Worm (Caenorhabditis elegans): ENCODE results near the gene Y71H2AM.29.

Gene Y71H2AM.29

DNA sequence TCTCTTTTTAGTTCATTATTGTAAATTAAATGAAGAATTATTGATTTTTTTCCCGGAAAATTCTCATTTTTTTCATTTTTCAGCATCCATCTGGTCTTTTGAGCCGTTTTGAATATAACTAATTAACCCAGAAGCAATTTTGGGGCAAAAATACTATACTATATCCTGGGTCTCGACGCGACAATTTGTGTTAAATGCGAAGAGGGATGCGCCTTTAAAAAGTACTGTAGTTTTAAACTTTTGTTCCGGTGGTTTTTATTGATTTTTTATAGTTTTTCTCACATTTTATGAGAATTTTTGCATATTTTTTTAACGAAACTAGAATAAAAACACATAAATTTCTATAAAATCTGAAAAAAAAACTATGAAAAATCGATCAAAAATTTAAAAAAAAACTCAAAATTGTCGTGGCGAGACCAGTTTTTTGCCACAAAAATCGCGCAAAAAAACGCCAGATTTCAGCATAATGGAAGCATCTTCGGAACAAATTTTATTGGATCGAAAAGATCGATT is 44.5 kb upstream of the Y71H2AM.29 start, which contains the start of gene tbcc-1:
Gene tbcc-1, plus strand, starts transcription at position 463 of the 513 bp plus-strand sequence.
- TF ChIP-seq chd-7 (tag; optimal IDR thresholded peaks at IDR 0.05) (no peak), F33H1.4 (GFP tag; IDR thresholded peaks at IDR 0.05) (peak; percentile 48; the same call in 1 of the 2 replicates), nhr-27 (tag; optimal IDR thresholded peaks at IDR 0.05) (no peak), madf-6 (GFP tag; IDR thresholded peaks at IDR 0.05) (peak; percentile 51; the same call in 1 of the 2 replicates), unc-130 (GFP tag; optimal IDR thresholded peaks at IDR 0.05) (peak; percentile 2), lsl-1 (GFP tag; optimal IDR thresholded peaks at IDR 0.05) (peak; percentile 58), K11D2.4 (GFP tag; IDR thresholded peaks at IDR 0.05) (no peak), snpc-3.4 (tag; optimal IDR thresholded peaks at IDR 0.05) (peak; percentile 8), rec-8 (tag; optimal IDR thresholded peaks at IDR 0.05) (no peak), nhr-120 (GFP tag; IDR thresholded peaks at IDR 0.05) (no peak), tbp1 (GFP tag; optimal IDR thresholded peaks at IDR 0.05) (peak; percentile 15), hlh-12 (tag; optimal IDR thresholded peaks at IDR 0.05) (no peak), hrde-1 (tag; optimal IDR thresholded peaks at IDR 0.05; ENCODE audit: borderline replicate concordance) (peak; percentile 46), xnd-1 (tag; optimal IDR thresholded peaks at IDR 0.05) (peak; percentile 29), rcor-1 (GFP tag; IDR thresholded peaks at IDR 0.05) (no peak), sptf-2 (GFP tag; optimal IDR thresholded peaks at IDR 0.05) (no peak), lin-54 (GFP tag; optimal IDR thresholded peaks at IDR 0.05) (peak; percentile 24)

DNA sequence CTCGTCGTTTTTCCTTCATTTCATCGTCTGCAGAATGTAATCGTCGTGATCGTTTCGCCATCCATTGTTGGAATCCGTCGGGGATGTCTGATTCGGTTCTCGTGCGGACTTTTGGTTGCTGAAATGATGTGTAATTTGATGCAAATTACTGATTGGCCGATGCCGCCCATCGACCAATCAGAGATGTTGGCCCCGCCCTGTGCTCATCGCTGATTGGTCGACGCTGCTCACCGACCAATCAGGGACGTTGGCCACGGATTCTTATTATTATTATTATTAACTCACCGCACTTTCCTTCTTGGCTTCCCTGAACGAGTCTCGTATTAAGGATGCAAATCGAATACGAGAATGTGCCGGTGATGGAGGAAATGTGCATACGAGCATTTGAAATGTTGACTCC is 38.5 kb upstream of the Y71H2AM.29 start:
- TF ChIP-seq nfyb-1 (GFP tag; IDR thresholded peaks at IDR 0.05) (0 out of 2 replicates have a peak, but pooled peaks have one; percentile 13), zfh-2 (GFP tag; conservative IDR thresholded peaks at IDR 0.05) (0 out of 2 replicates have a peak, but pooled peaks have one; percentile 9), C06A6.2 (GFP tag; conservative IDR thresholded peaks at IDR 0.05) (no peak)

DNA sequence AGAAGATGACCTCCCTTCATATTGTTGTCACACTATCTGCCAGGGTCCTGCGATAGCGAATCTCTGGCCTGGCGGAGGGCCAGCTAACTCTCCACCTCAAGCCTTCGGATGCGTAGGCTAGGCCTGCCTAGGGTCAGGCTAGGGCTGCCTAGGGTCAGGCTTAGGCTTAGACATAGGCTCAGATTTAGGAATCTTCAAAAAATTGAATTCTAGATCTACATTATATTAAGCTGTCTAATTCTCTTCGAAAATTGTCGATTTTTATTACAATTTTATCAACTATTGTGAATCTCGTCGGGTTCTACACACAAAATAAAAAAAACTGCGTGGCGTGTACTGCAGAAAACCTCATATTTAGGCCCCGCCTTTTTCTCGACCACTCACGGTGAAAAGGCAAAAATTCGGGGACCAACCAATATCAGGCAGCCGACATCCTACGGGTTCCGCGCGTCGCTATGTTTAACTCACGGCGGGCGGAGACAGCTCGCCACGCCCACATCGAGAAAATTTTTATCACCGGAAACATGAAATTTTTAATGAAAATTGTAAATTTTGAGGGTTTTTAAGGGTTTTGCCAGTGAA is 37.0 kb upstream of the Y71H2AM.29 start:
- no peak for TF ChIP-seq bed-1 (GFP tag; IDR thresholded peaks at IDR 0.05)
- TF ChIP-seq pbrm-1 (GFP tag; IDR thresholded peaks at IDR 0.05) = peak; percentile 54
- TF ChIP-seq xnd-1 (tag; optimal IDR thresholded peaks at IDR 0.05) = peak; percentile 26
- peak; percentile 67; the same call in 1 of the 2 replicates for TF ChIP-seq lin-26 (GFP tag; IDR thresholded peaks at IDR 0.05)
- 0 out of 2 replicates have a peak, but pooled peaks have one; percentile 53 for TF ChIP-seq aptf-2 (GFP tag; conservative IDR thresholded peaks at IDR 0.05)
- peak; percentile 73 for TF ChIP-seq snpc-4 (GFP tag; optimal IDR thresholded peaks at IDR 0.05)
- TF ChIP-seq snpc-4 (tag; optimal IDR thresholded peaks at IDR 0.05) = peak in 3 of 4 experiments; percentile 54 to 91 (median 90)
- TF ChIP-seq dox-1 (GFP tag; IDR thresholded peaks at IDR 0.05) = peak; percentile 70
- TF ChIP-seq attf-6 (GFP tag; IDR thresholded peaks at IDR 0.05) = peak; percentile 73; the same call in 1 of the 2 replicates
- no peak for TF ChIP-seq nhr-120 (GFP tag; IDR thresholded peaks at IDR 0.05)
- peak; percentile 40 for TF ChIP-seq lsl-1 (GFP tag; optimal IDR thresholded peaks at IDR 0.05)
- peak; percentile 13 for TF ChIP-seq mxl-1 (tag; optimal IDR thresholded peaks at IDR 0.05)
- no peak for TF ChIP-seq gei-17 (GFP tag; optimal IDR thresholded peaks at IDR 0.05)
- peak; percentile 40; the same call in 1 of the 2 replicates for TF ChIP-seq B0336.3 (GFP tag; IDR thresholded peaks at IDR 0.05)
- TF ChIP-seq zfh-2 (GFP tag; conservative IDR thresholded peaks at IDR 0.05) = peak; percentile 46; the same call in 1 of the 2 replicates
- peak; percentile 57 for TF ChIP-seq D2030.7 (GFP tag; IDR thresholded peaks at IDR 0.05)
- TF ChIP-seq madf-10 (tag; optimal IDR thresholded peaks at IDR 0.05) = no peak
- TF ChIP-seq Y56A3A.18 (GFP tag; IDR thresholded peaks at IDR 0.05) = 0 out of 2 replicates have a peak, but pooled peaks have one; percentile 25
- no peak for TF ChIP-seq ets-4 (GFP tag; optimal IDR thresholded peaks at IDR 0.05)
- peak; percentile 50; the same call in 1 of the 2 replicates for TF ChIP-seq ekl-4 (GFP tag; IDR thresholded peaks at IDR 0.05)
- no peak for TF ChIP-seq ztf-25 (GFP tag; IDR thresholded peaks at IDR 0.05)
- TF ChIP-seq ceh-58 (GFP tag; IDR thresholded peaks at IDR 0.05) = 0 out of 2 replicates have a peak, but pooled peaks have one; percentile 75
- peak; percentile 76 for TF ChIP-seq hmg-1.2 (GFP tag; IDR thresholded peaks at IDR 0.05)
- peak; percentile 61 for TF ChIP-seq snpc-1.1 (tag; optimal IDR thresholded peaks at IDR 0.05; ENCODE audit: insufficient read depth)
- TF ChIP-seq nfya-1 (tag; optimal IDR thresholded peaks at IDR 0.05; ENCODE audit: borderline replicate concordance, insufficient read depth) = no peak
- TF ChIP-seq madf-6 (GFP tag; IDR thresholded peaks at IDR 0.05) = peak; percentile 55
- TF ChIP-seq tbp1 (GFP tag; optimal IDR thresholded peaks at IDR 0.05) = peak; percentile 23
- no peak for TF ChIP-seq Y67H2A.10 (GFP tag; conservative IDR thresholded peaks at IDR 0.05)
- no peak for TF ChIP-seq mes-4 (tag; optimal IDR thresholded peaks at IDR 0.05)
